Worm (Caenorhabditis elegans): ENCODE measurements around the gene slcr-46.3.

DNA sequence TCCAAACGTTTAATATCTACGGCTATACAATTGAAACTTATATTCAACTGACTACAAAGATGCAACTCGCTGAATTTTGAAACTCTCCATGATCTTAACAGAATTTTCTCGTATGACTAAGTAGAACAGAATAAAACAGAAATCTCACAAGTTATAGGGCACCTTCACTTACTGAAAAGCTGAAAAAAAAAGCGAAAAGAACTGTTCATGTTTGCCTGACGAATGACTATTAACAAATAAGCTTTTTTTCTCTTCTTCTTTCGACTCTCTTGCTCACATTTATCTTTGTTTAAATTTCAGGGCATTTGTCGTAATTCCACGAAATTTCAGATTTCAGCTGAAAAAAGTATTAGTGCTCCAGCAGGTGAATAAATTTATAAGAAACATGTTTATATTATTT, 21.2 kb downstream of the slcr-46.3 start, which contains the start of gene xbx-6:
- TF ChIP-seq flh-1 (GFP tag; optimal IDR thresholded peaks at IDR 0.05) (no peak), snpc-4 (tag; optimal IDR thresholded peaks at IDR 0.05) (no peak), ceh-43 (GFP tag; optimal IDR thresholded peaks at IDR 0.05) (no peak), nhr-28 (tag; optimal IDR thresholded peaks at IDR 0.05) (no peak), nhr-76 (tag; optimal IDR thresholded peaks at IDR 0.05) (no peak), mab-5 (tag; optimal IDR thresholded peaks at IDR 0.05) (no peak)
